Fruit fly (Drosophila melanogaster): ENCODE results near the gene tal-2A.
A peak's percentile ranks its signal among the peaks of the same experiment; 100 is the strongest.

tal-2A gene

dm6 chr3R:13803892-13804710, 8.8 kb upstream of the tal-2A start (continued):
- TF ChIP-seq CG16779 (GFP tag; IDR thresholded peaks at IDR 0.05), result no peak
- TF ChIP-seq Atf3 (GFP tag; optimal IDR thresholded peaks at IDR 0.05), result no peak
- no peak for TF ChIP-seq danr (GFP tag; IDR thresholded peaks at IDR 0.05)
- TF ChIP-seq NC2β (GFP tag; optimal IDR thresholded peaks at IDR 0.05), result no peak
- no peak for TF ChIP-seq NC2α (GFP tag; optimal IDR thresholded peaks at IDR 0.05)
- TF ChIP-seq Poxn (GFP tag; IDR thresholded peaks at IDR 0.05), result no peak
- no peak for TF ChIP-seq jing (GFP tag; optimal IDR thresholded peaks at IDR 0.05)
- TF ChIP-seq dpn (GFP tag; optimal IDR thresholded peaks at IDR 0.05), result no peak
- TF ChIP-seq NfI (GFP tag; optimal IDR thresholded peaks at IDR 0.05), result peak; percentile 18
- TF ChIP-seq CG17361 (GFP tag; IDR thresholded peaks at IDR 0.05), result peak; percentile 73; the same call in 1 of the 3 replicates
- peak; percentile 56 for TF ChIP-seq Meics (GFP tag; optimal IDR thresholded peaks at IDR 0.05)
- TF ChIP-seq slp2 (GFP tag; optimal IDR thresholded peaks at IDR 0.05), result no peak

dm6 chr3R:13804971-13805603, 7.8 kb upstream of the tal-2A start:
- TF ChIP-seq HLH54F (GFP tag; optimal IDR thresholded peaks at IDR 0.05), result no peak
- peak; percentile 50 for TF ChIP-seq cg (GFP tag; optimal IDR thresholded peaks at IDR 0.05)
- peak; percentile 75 for TF ChIP-seq D19B (GFP tag; optimal IDR thresholded peaks at IDR 0.05)
- TF ChIP-seq grau (tag; optimal IDR thresholded peaks at IDR 0.05), result peak; percentile 86
- peak; percentile 23 for TF ChIP-seq CG13894 (tag; optimal IDR thresholded peaks at IDR 0.05)
- peak; percentile 19 for TF ChIP-seq scrt (GFP tag; optimal IDR thresholded peaks at IDR 0.05)
- TF ChIP-seq abd-A (tag; optimal IDR thresholded peaks at IDR 0.05), result peak; percentile 88
- no peak for TF ChIP-seq prd (optimal IDR thresholded peaks at IDR 0.05)
- TF ChIP-seq prd (GFP tag; IDR thresholded peaks at IDR 0.05), result no peak
- peak; percentile 68 for TF ChIP-seq Adf1 (GFP tag; IDR thresholded peaks at IDR 0.05)
- 0 out of 4 replicates have a peak, but pooled peaks have one; percentile 69 for TF ChIP-seq chinmo (GFP tag; IDR thresholded peaks at IDR 0.05; ENCODE audit: partially characterized antibody)
- no peak for TF ChIP-seq mld (GFP tag; IDR thresholded peaks at IDR 0.05; ENCODE audit: partially characterized antibody)
- TF ChIP-seq ttk (GFP tag; IDR thresholded peaks at IDR 0.05), result peak; percentile 6; the same call in 1 of the 2 replicates
- no peak for TF ChIP-seq Mes4 (GFP tag; optimal IDR thresholded peaks at IDR 0.05)
- TF ChIP-seq mirr (GFP tag; optimal IDR thresholded peaks at IDR 0.05), result peak; percentile 59
- TF ChIP-seq Gug (GFP tag; IDR thresholded peaks at IDR 0.05), result 0 out of 4 replicates have a peak, but pooled peaks have one; percentile 14
- TF ChIP-seq sd (tag; optimal IDR thresholded peaks at IDR 0.05), result peak; percentile 14
- 0 out of 3 replicates have a peak, but pooled peaks have one; percentile 23 for TF ChIP-seq CG16813 (GFP tag; IDR thresholded peaks at IDR 0.05; ENCODE audit: partially characterized antibody)
- TF ChIP-seq CG14860 (GFP tag; IDR thresholded peaks at IDR 0.05; ENCODE audit: partially characterized antibody), result no peak
- TF ChIP-seq zen2 (GFP tag; IDR thresholded peaks at IDR 0.05; ENCODE audit: partially characterized antibody), result 0 out of 3 replicates have a peak, but pooled peaks have one; percentile 46
- peak; percentile 89 for TF ChIP-seq CG31224 (GFP tag; IDR thresholded peaks at IDR 0.05)
- TF ChIP-seq nerfin-1 (tag; optimal IDR thresholded peaks at IDR 0.05), result peak; percentile 48
- peak; percentile 49 for TF ChIP-seq Hey (tag; optimal IDR thresholded peaks at IDR 0.05)
- TF ChIP-seq CG18599 (GFP tag; optimal IDR thresholded peaks at IDR 0.05), result peak; percentile 17
- TF ChIP-seq CG32772 (GFP tag; IDR thresholded peaks at IDR 0.05), result no peak
- TF ChIP-seq ci (GFP tag; IDR thresholded peaks at IDR 0.05), result 0 out of 3 replicates have a peak, but pooled peaks have one; percentile 23
- no peak for TF ChIP-seq CG2199 (GFP tag; IDR thresholded peaks at IDR 0.05)
- TF ChIP-seq Deaf1 (tag; optimal IDR thresholded peaks at IDR 0.05), result peak; percentile 10
- TF ChIP-seq CG10565 (GFP tag; optimal IDR thresholded peaks at IDR 0.05), result no peak
- peak; percentile 50 for TF ChIP-seq CG11504 (tag; optimal IDR thresholded peaks at IDR 0.05)
- peak in 1 of 2 experiments; percentile 25 for TF ChIP-seq Hr51 (GFP tag; optimal IDR thresholded peaks at IDR 0.05)
- TF ChIP-seq CG12104 (GFP tag; optimal IDR thresholded peaks at IDR 0.05), result no peak
- peak; percentile 5 for TF ChIP-seq CG8924 (tag; optimal IDR thresholded peaks at IDR 0.05)
- no peak for TF ChIP-seq repo (GFP tag; optimal IDR thresholded peaks at IDR 0.05)
- TF ChIP-seq dan (GFP tag; IDR thresholded peaks at IDR 0.05), result no peak

Measured in whole organism, embryonic.